Fruit fly (Drosophila melanogaster): Measurements from ENCODE around the gene Usp32.
A peak's percentile ranks its signal among the peaks of the same experiment; 100 is the strongest.

The Usp32 gene

dm6 chr3L:19929051-19929718, 58.2 kb downstream of the Usp32 start (continued):
- TF ChIP-seq dsx (GFP tag; optimal IDR thresholded peaks at IDR 0.05; ENCODE audit: poor library complexity, severe bottlenecking), result peak; percentile 82
- TF ChIP-seq Sox14 (GFP tag; optimal IDR thresholded peaks at IDR 0.05), result peak; percentile 33
- peak; percentile 36 for TF ChIP-seq OdsH (GFP tag; optimal IDR thresholded peaks at IDR 0.05)
- peak; percentile 8 for TF ChIP-seq acj6 (GFP tag; optimal IDR thresholded peaks at IDR 0.05)
- peak; percentile 82 for TF ChIP-seq Eip78C (GFP tag)
- TF ChIP-seq salr (GFP tag; optimal IDR thresholded peaks at IDR 0.05), result peak in 1 of 2 experiments; percentile 27

dm6 chr3L:19929719-19930334, 58.9 kb downstream of the Usp32 start:
- TF ChIP-seq Eip78C (GFP tag), result peak; percentile 65
- TF ChIP-seq vri (GFP tag; optimal IDR thresholded peaks at IDR 0.05), result peak; percentile 100
- no peak for TF ChIP-seq lz (GFP tag; optimal IDR thresholded peaks at IDR 0.05)
- no peak for TF ChIP-seq Blimp-1 (GFP tag; optimal IDR thresholded peaks at IDR 0.05)
- no peak for TF ChIP-seq OdsH (GFP tag; optimal IDR thresholded peaks at IDR 0.05)
- peak; percentile 81 for TF ChIP-seq svp (GFP tag)
- no peak for TF ChIP-seq spab (GFP tag; optimal IDR thresholded peaks at IDR 0.05)
- TF ChIP-seq CG10631 (GFP tag; optimal IDR thresholded peaks at IDR 0.05), result no peak
- TF ChIP-seq CG11762 (GFP tag; optimal IDR thresholded peaks at IDR 0.05; ENCODE audit: insufficient read depth), result no peak
- no peak for TF ChIP-seq topi (GFP tag; optimal IDR thresholded peaks at IDR 0.05)
- 0 out of 3 replicates have a peak, but pooled peaks have one; percentile 39 for TF ChIP-seq CG6163 (GFP tag; IDR thresholded peaks at IDR 0.05)
- TF ChIP-seq fkh (GFP tag; optimal IDR thresholded peaks at IDR 0.05), result peak; percentile 37
